Worm (Caenorhabditis elegans): Measurements from ENCODE around the gene C36B7.5.

The C36B7.5 gene

DNA sequence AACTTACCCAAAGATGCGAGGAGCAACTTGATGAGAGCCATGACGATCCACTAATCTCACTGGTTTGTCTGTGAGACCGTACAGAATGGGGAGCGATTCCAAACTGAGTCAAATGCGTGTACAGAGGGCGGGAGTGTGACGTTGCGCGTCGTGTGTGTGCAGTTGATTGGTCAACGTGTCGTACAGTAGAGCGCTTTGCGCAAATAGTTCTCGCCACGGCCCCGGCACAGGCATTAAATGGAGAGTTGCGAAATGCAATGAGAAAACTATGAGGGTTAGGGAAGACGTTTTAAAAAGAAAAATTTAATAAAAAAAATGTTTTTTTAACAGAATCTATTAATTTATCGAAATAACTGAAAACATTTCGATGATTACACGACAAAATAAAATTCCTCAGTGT is 27.8 kb downstream of the C36B7.5 start, which contains the start of gene pdi-6:
TSS of gene pdi-6 (minus strand) at position 164 of the 400 bp plus-strand sequence.
- TF ChIP-seq flt-1 (GFP tag; IDR thresholded peaks at IDR 0.05), result peak; percentile 60
- TF ChIP-seq ztf-23 (GFP tag; IDR thresholded peaks at IDR 0.05), result peak; percentile 77
- no peak for TF ChIP-seq med-1 (GFP tag; optimal IDR thresholded peaks at IDR 0.05; ENCODE audit: insufficient read depth)
- TF ChIP-seq ref-1 (GFP tag; conservative IDR thresholded peaks at IDR 0.05), result no peak
- TF ChIP-seq tab-1 (GFP tag; IDR thresholded peaks at IDR 0.05), result no peak
- TF ChIP-seq klf-2 (GFP tag; conservative IDR thresholded peaks at IDR 0.05), result peak; percentile 54; the same call in 1 of the 2 replicates
- peak; percentile 54 for TF ChIP-seq cog-1 (tag; optimal IDR thresholded peaks at IDR 0.05)
- no peak for TF ChIP-seq T22C8.4 (GFP tag; IDR thresholded peaks at IDR 0.05)

DNA sequence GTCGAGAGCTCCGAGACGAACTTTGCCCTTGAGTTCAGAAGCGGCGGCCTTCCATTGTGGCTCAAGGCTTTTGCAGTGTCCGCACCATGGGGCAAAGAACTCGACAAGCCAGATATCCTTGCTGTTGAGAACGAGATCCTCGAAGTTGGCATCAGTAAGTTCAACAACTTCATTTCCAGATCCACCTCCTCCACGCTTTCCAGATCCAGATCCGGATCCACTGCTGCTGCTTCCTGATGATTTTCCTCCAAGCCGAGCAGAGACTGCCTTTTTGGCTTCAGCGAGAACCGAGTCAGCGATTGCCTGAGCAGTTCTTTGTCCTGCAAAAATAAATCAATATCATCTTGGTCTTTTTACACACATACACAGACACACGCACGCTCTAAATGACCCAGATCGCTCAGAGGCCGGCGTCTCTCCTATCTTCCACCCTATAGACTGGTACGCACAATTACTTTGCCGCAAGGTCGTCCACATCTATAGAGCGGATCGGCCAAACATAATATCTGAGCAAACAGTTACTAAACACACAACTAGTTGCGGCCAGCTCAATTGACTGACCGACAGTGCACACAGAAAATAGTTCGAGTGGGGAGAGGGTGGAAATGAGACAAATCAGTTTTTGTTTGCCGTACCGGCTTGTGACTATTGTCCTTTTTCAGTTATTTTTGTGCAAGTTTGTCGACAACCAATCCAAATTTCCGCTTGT is 28.8 kb downstream of the C36B7.5 start:
- TF ChIP-seq flt-1 (GFP tag; IDR thresholded peaks at IDR 0.05) (0 out of 2 replicates have a peak, but pooled peaks have one; percentile 10), cog-1 (tag; optimal IDR thresholded peaks at IDR 0.05) (no peak), ref-1 (GFP tag; conservative IDR thresholded peaks at IDR 0.05) (no peak)

DNA sequence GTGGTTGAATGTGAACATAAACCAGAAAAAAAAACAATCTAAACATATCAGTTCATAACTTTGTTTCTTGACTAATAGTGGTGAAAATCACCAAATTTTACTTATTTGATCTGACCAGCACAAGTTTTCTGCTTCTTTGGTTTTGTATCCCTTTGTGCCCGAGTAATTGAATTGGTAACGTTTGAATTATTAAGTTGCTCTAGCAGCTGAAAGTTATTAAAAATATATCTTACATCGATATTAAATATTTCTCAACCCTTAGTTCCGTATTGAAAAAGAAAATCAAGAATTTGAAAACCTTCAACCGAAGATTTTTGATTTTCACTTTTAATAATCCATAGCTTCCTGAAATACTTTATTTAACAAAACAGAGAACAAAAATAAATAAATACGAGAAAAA is 30.2 kb downstream of the C36B7.5 start:
- TF ChIP-seq ztf-29 (GFP tag; IDR thresholded peaks at IDR 0.05) (no peak), ztf-23 (GFP tag; IDR thresholded peaks at IDR 0.05) (no peak), ref-1 (GFP tag; conservative IDR thresholded peaks at IDR 0.05) (no peak), flt-1 (GFP tag; IDR thresholded peaks at IDR 0.05) (no peak), T22C8.4 (GFP tag; IDR thresholded peaks at IDR 0.05) (no peak), tab-1 (GFP tag; IDR thresholded peaks at IDR 0.05) (no peak), med-1 (GFP tag; optimal IDR thresholded peaks at IDR 0.05; ENCODE audit: insufficient read depth) (no peak), cog-1 (tag; optimal IDR thresholded peaks at IDR 0.05) (no peak), klf-2 (GFP tag; conservative IDR thresholded peaks at IDR 0.05) (no peak)

DNA sequence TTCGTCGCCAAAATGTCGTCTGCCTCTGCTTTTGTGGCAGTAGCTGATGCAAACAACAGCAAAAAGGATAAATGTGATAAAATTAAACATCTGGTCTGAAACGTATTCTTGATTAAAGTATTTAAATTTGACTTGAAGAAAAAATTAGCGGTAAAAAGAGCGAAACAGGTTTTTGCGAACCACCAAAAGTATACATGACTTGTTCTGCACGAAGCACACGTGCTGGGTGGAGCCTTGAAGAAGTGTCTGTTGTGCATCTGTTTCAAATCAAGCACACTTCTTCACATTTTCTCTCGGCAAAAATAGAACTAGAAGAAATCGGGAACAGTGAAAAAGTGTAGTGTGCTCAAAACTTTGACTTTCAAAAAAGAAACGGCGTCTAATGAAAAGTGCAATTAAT is 33.0 kb downstream of the C36B7.5 start, which contains the start of gene B0403.3:
TSS of gene B0403.3 (minus strand) at position 101 of the 400 bp plus-strand sequence.
- TF ChIP-seq med-1 (GFP tag; optimal IDR thresholded peaks at IDR 0.05; ENCODE audit: insufficient read depth), result no peak
- no peak for TF ChIP-seq ztf-29 (GFP tag; IDR thresholded peaks at IDR 0.05)
- no peak for TF ChIP-seq flt-1 (GFP tag; IDR thresholded peaks at IDR 0.05)
- TF ChIP-seq tab-1 (GFP tag; IDR thresholded peaks at IDR 0.05), result no peak
- TF ChIP-seq cog-1 (tag; optimal IDR thresholded peaks at IDR 0.05), result no peak
- no peak for TF ChIP-seq klf-2 (GFP tag; conservative IDR thresholded peaks at IDR 0.05)
- TF ChIP-seq ztf-23 (GFP tag; IDR thresholded peaks at IDR 0.05), result no peak
- TF ChIP-seq ref-1 (GFP tag; conservative IDR thresholded peaks at IDR 0.05), result no peak
- no peak for TF ChIP-seq T22C8.4 (GFP tag; IDR thresholded peaks at IDR 0.05)

DNA sequence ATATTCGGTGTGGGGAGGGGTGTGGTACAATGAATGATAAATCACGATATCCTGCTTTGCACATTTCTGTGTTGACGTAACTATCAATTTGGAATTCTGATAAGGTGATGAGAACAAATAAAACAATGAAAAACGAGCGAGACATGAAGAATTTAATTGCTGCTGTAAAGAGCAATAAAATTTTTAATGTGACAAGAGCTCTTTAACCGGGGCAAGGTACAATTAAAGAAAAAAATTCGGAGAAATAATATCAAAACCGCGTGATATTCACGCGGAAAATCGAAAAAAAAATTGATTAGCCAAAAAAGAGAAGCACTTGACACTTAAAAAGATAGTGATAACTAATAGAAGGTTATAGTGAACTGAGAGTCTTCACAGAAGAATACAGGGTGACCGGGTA is 35.0 kb downstream of the C36B7.5 start:
- no peak for TF ChIP-seq cog-1 (tag; optimal IDR thresholded peaks at IDR 0.05)
- no peak for TF ChIP-seq T22C8.4 (GFP tag; IDR thresholded peaks at IDR 0.05)
- no peak for TF ChIP-seq ztf-29 (GFP tag; IDR thresholded peaks at IDR 0.05)
- no peak for TF ChIP-seq ztf-23 (GFP tag; IDR thresholded peaks at IDR 0.05)
- TF ChIP-seq ref-1 (GFP tag; conservative IDR thresholded peaks at IDR 0.05), result no peak
- TF ChIP-seq tab-1 (GFP tag; IDR thresholded peaks at IDR 0.05), result no peak
- TF ChIP-seq flt-1 (GFP tag; IDR thresholded peaks at IDR 0.05), result no peak
- TF ChIP-seq klf-2 (GFP tag; conservative IDR thresholded peaks at IDR 0.05), result no peak
- TF ChIP-seq med-1 (GFP tag; optimal IDR thresholded peaks at IDR 0.05; ENCODE audit: insufficient read depth), result no peak

DNA sequence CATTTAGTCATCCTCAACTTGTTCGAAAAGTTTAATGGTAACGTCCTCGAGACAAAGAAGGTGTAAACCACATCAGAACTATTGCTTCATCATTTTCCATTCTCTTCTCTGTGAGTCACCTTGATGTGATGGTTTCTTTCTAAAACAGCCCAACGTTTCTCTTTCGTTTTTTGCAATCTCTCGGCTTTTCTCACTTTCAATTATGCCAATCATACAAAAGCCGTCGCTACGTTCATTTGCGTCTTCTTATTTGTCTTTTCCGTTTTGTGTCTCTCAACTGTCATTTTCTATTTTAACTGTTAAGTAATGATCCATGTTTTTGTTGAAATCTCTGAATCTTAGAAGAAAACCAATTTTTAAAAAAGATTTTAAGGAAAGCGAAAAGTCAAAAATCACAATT is 38.9 kb downstream of the C36B7.5 start, which contains the start of gene B0403.5:
TSS of gene B0403.5 (plus strand) at position 368 of the 400 bp plus-strand sequence.
- TF ChIP-seq flt-1 (GFP tag; IDR thresholded peaks at IDR 0.05) (no peak), klf-2 (GFP tag; conservative IDR thresholded peaks at IDR 0.05) (no peak), ztf-23 (GFP tag; IDR thresholded peaks at IDR 0.05) (no peak), tab-1 (GFP tag; IDR thresholded peaks at IDR 0.05) (no peak)

DNA sequence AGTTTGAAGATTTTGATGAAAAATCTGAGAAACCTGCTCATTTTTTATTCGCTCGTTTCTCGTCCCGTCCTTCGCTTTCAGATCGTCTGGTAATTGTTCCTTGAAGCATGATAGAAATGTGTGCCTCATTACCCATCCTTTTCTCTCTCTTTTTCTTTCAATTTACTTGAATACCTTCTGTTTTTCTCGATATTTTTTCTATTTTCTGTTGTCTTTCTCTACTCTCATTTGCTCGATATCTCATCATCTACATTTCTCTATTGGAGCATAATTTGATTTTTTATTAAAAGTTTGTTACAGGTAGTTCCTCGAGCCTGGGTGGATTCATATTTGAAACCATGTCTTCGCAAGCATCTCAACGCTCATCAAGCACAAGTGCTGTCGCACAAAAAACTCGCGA is 46.0 kb downstream of the C36B7.5 start, which contains the start of gene ubc-17:
TSS of gene ubc-17 (plus strand) at position 301 of the 400 bp plus-strand sequence.
- TF ChIP-seq ztf-23 (GFP tag; IDR thresholded peaks at IDR 0.05), result no peak
- TF ChIP-seq klf-2 (GFP tag; conservative IDR thresholded peaks at IDR 0.05), result no peak
- no peak for TF ChIP-seq ztf-29 (GFP tag; IDR thresholded peaks at IDR 0.05)
- TF ChIP-seq tab-1 (GFP tag; IDR thresholded peaks at IDR 0.05), result no peak
- no peak for TF ChIP-seq ref-1 (GFP tag; conservative IDR thresholded peaks at IDR 0.05)
- no peak for TF ChIP-seq T22C8.4 (GFP tag; IDR thresholded peaks at IDR 0.05)
- TF ChIP-seq cog-1 (tag; optimal IDR thresholded peaks at IDR 0.05), result no peak
- no peak for TF ChIP-seq flt-1 (GFP tag; IDR thresholded peaks at IDR 0.05)
- TF ChIP-seq med-1 (GFP tag; optimal IDR thresholded peaks at IDR 0.05; ENCODE audit: insufficient read depth), result no peak

DNA sequence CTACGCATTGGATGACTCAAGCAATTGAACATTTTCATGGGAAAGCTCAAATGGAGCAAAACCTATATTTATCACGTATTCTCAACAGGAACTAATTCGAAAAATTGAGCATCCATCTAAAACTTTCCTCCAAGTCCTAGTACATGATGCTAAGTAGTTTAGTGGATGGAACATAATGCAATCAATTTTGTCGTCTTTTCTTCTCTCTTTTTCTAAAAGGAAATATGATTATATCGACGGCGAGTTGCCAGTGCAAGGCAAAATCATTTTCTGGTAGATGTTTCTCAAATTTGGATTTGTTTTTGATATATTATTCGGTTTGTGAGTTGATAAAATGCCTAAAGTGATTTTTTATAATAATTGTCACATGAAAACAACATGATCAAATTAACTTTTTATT is 55.5 kb downstream of the C36B7.5 start:
- TF ChIP-seq cog-1 (tag; optimal IDR thresholded peaks at IDR 0.05) (no peak), klf-2 (GFP tag; conservative IDR thresholded peaks at IDR 0.05) (no peak), T22C8.4 (GFP tag; IDR thresholded peaks at IDR 0.05) (no peak), tab-1 (GFP tag; IDR thresholded peaks at IDR 0.05) (no peak), ref-1 (GFP tag; conservative IDR thresholded peaks at IDR 0.05) (no peak), med-1 (GFP tag; optimal IDR thresholded peaks at IDR 0.05; ENCODE audit: insufficient read depth) (no peak), ztf-29 (GFP tag; IDR thresholded peaks at IDR 0.05) (no peak), ztf-23 (GFP tag; IDR thresholded peaks at IDR 0.05) (no peak), flt-1 (GFP tag; IDR thresholded peaks at IDR 0.05) (no peak)

All from whole organism, midembryonic.